Worm (Caenorhabditis elegans) whole organism, L3 larva: Measurements from ENCODE around the gene Y116A8C.43.

Experiments used
- aly-2 ChIP-seq: fragments of 150-350 bp; optimal IDR thresholded peaks from 2 replicates; lab custom pipeline; 2014; ENCODE audit warnings: missing biosample characterization, missing genetic modification characterization
- elt-1 ChIP-seq: fragments of 150-350 bp; optimal IDR thresholded peaks from 2 replicates; lab custom pipeline; 2014; ENCODE audit warnings: missing biosample characterization, missing genetic modification characterization
- lin-39 ChIP-seq: fragments of 150-350 bp; optimal IDR thresholded peaks from 2 replicates; lab custom pipeline; 2018; ENCODE audit warnings: missing biosample characterization, missing genetic modification reagents, missing genetic modification characterization
- mdl-1 ChIP-seq: fragments of 150-350 bp; optimal IDR thresholded peaks from 2 replicates; lab custom pipeline; 2014; ENCODE audit warnings: missing biosample characterization, missing genetic modification characterization
- nhr-11 ChIP-seq: fragments of 150-350 bp; optimal IDR thresholded peaks from 2 replicates; lab custom pipeline; 2014; ENCODE audit warnings: missing biosample characterization, missing genetic modification characterization
- nhr-23 ChIP-seq: fragments of 150-350 bp; optimal IDR thresholded peaks from 2 replicates; lab custom pipeline; 2014; ENCODE audit warnings: missing biosample characterization, missing genetic modification reagents, missing genetic modification characterization
- nhr-237 ChIP-seq: fragments of 150-350 bp; optimal IDR thresholded peaks from 2 replicates; lab custom pipeline; 2014; ENCODE audit warnings: missing biosample characterization, missing genetic modification characterization
- pha-4 ChIP-seq: fragments of 150-350 bp; optimal IDR thresholded peaks from 2 replicates; lab custom pipeline; 2014; ENCODE audit warnings: missing biosample characterization, missing genetic modification reagents, missing genetic modification characterization
- zag-1 ChIP-seq: fragments of 150-350 bp; optimal IDR thresholded peaks from 2 replicates; lab custom pipeline; 2014; ENCODE audit warnings: missing biosample characterization, missing genetic modification characterization
- ztf-11 ChIP-seq: fragments of 150-350 bp; optimal IDR thresholded peaks from 2 replicates; lab custom pipeline; 2014; ENCODE audit warnings: missing biosample characterization, missing genetic modification characterization
- ztf-4 ChIP-seq: fragments of 150-350 bp; optimal IDR thresholded peaks from 2 replicates; lab custom pipeline; 2014; ENCODE audit warnings: missing biosample characterization, missing genetic modification characterization

DNA sequence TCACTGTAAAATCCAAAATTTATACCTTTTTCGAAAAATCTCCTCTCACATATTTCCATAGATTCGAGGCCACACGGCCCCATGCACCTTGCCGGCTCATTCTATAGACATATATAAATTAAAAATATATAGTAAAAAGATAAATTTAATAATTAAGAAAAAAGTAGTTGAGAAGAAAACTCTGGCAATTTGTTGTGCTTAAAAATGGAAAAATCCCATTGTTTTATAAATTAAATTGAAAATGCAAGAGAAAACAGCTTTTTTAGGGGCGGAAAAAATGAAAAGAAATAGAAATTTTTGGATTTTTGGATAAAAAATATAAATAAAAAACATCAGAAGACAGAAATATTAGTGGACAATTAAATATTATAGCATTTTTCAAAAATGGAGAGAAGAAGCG, 15.0 kb downstream of the Y116A8C.43 start, which contains the start of gene Y116A8C.30:
- TF ChIP-seq nhr-237 (no peak), ztf-4 (tag; lab: Kevin White, UChicago) (no peak), mdl-1 (tag; lab: Kevin White, UChicago) (no peak), ztf-11 (no peak), nhr-11 (tag; lab: Kevin White, UChicago) (no peak), aly-2 (no peak), pha-4 (tag; lab: Kevin White, UChicago) (no peak), lin-39 (tag; lab: Kevin White, UChicago) (no peak), elt-1 (tag; lab: Kevin White, UChicago) (no peak), nhr-23 (tag; lab: Kevin White, UChicago) (no peak), zag-1 (tag; lab: Kevin White, UChicago) (no peak)
